Worm (Caenorhabditis elegans) whole organism, early embryonic: ENCODE measurements around the gene E04F6.4.

ENCODE experiments used
- ama-1 ChIP-seq: fragments of 150-350 bp; optimal IDR thresholded peaks from 2 replicates; lab custom pipeline; 2014
- ets-7 ChIP-seq: sonication (generic microtip); optimal IDR thresholded peaks from 2 replicates; lab custom pipeline; 2016; ENCODE audit warnings: missing genotype, missing genetic modification characterization, missing compliant biosample characterization
- flt-1 ChIP-seq: fragments of 200-800 bp; sonication (Bioruptor generic); IDR thresholded peaks from 2 replicates; pipeline ENCODE4 v1.3.6; 2022; ENCODE audit warnings: missing genetic modification characterization, missing compliant biosample characterization
- hmbx-1 ChIP-seq: sonication (generic microtip); optimal IDR thresholded peaks from 2 replicates; lab custom pipeline; 2016; ENCODE audit warnings: mild to moderate bottlenecking, missing genetic modification characterization, missing compliant biosample characterization
- hmg-4 ChIP-seq: fragments of 200-800 bp; sonication (Bioruptor generic); optimal IDR thresholded peaks from 2 replicates; lab custom pipeline; 2018; ENCODE audit warnings: mild to moderate bottlenecking, missing genetic modification characterization, missing compliant biosample characterization
- hnd-1 ChIP-seq: sonication (generic microtip); optimal IDR thresholded peaks from 2 replicates; lab custom pipeline; 2016; ENCODE audit warnings: missing genetic modification characterization, missing compliant biosample characterization
- pes-1 ChIP-seq: fragments of 200-800 bp; sonication (Bioruptor generic); IDR thresholded peaks from 2 replicates; pipeline ENCODE4 v1.3.6; 2022; ENCODE audit warnings: missing genetic modification reagents, missing genetic modification characterization, missing compliant biosample characterization
- sea-1 ChIP-seq: fragments of 200-800 bp; sonication (Bioruptor generic); conservative IDR thresholded peaks from 2 replicates; pipeline ENCODE4 v1.3.6; 2022; ENCODE audit warnings: missing genetic modification characterization, missing compliant biosample characterization
- tbx-11 ChIP-seq: fragments of 200-800 bp; sonication (Bioruptor generic); IDR thresholded peaks from 2 replicates; pipeline ENCODE4 v1.3.6; 2022; ENCODE audit warnings: missing genetic modification characterization, missing compliant biosample characterization
- tbx-37 ChIP-seq: fragments of 200-800 bp; sonication (Bioruptor generic); conservative IDR thresholded peaks from 2 replicates; pipeline ENCODE4 v1.3.6; 2022; ENCODE audit warnings: missing genetic modification reagents, missing genetic modification characterization, missing compliant biosample characterization

DNA sequence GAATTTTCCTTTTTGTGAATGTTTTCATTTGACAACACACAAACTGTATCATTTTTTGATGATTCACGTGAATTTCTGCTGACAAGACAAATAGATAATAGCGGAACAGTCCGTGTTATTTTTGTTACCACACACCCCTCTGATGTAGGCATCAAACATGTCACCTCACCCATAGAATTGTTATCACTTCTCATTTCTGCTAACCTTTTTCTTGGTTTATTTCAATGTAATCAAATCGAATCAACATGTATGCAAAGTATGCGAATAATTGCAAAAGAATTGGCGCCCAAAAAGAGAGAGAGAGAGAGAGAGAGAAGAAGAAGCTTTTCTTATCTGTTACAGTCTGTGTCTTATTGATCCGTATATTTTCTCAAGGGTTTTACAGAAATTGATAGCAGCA, 31.8 kb upstream of the E04F6.4 start:
- no peak for TF ChIP-seq tbx-37 (GFP tag; lab: Robert Waterston, UW)
- no peak for TF ChIP-seq flt-1
- TF ChIP-seq tbx-11 = no peak
- no peak for TF ChIP-seq hmbx-1 (tag; lab: Kevin White, UChicago)
- TF ChIP-seq hnd-1 (tag; lab: Kevin White, UChicago) = no peak
- TF ChIP-seq ama-1 (lab: Kevin White, UChicago) = no peak
- no peak for TF ChIP-seq pes-1 (GFP tag; lab: Robert Waterston, UW)
- no peak for TF ChIP-seq ets-7 (tag; lab: Kevin White, UChicago)
- TF ChIP-seq sea-1 = no peak
- TF ChIP-seq hmg-4 (GFP tag; lab: Kevin White, UChicago) = no peak
